Worm (Caenorhabditis elegans): ENCODE results near the gene M142.5.

Gene M142.5

ce11 chrIII:10911160-10911559, 19.8 kb upstream of the M142.5 start, which contains the start of gene cut-6:
cut-6 (plus strand) TSS chrIII:10911460.
- TF ChIP-seq W03F9.2 (tag; optimal IDR thresholded peaks at IDR 0.05) (no peak), dao-5 (tag; optimal IDR thresholded peaks at IDR 0.05) (no peak), him-1 (tag; optimal IDR thresholded peaks at IDR 0.05) (no peak)

ce11 chrIII:10914971-10915370, 16.0 kb upstream of the M142.5 start:
- no peak for TF ChIP-seq him-1 (tag; optimal IDR thresholded peaks at IDR 0.05)
- TF ChIP-seq dao-5 (tag; optimal IDR thresholded peaks at IDR 0.05), result no peak
- TF ChIP-seq W03F9.2 (tag; optimal IDR thresholded peaks at IDR 0.05), result no peak

- TF ChIP-seq W03F9.2 (tag; optimal IDR thresholded peaks at IDR 0.05), result no peak
- TF ChIP-seq him-1 (tag; optimal IDR thresholded peaks at IDR 0.05), result no peak
- TF ChIP-seq dao-5 (tag; optimal IDR thresholded peaks at IDR 0.05), result no peak
These were observed 11.0 kb upstream of the M142.5 start, which contains the start of gene vab-7 for ce11 chrIII:10920044-10920443. vab-7 (plus strand) TSS chrIII:10920344.

- TF ChIP-seq him-1 (tag; optimal IDR thresholded peaks at IDR 0.05), result no peak
- no peak for TF ChIP-seq W03F9.2 (tag; optimal IDR thresholded peaks at IDR 0.05)
- TF ChIP-seq dao-5 (tag; optimal IDR thresholded peaks at IDR 0.05), result no peak
These were observed 9.5 kb upstream of the M142.5 start for ce11 chrIII:10921474-10921873.

ce11 chrIII:10923539-10923938, 7.5 kb upstream of the M142.5 start:
- no peak for TF ChIP-seq W03F9.2 (tag; optimal IDR thresholded peaks at IDR 0.05)
- no peak for TF ChIP-seq dao-5 (tag; optimal IDR thresholded peaks at IDR 0.05)
- no peak for TF ChIP-seq him-1 (tag; optimal IDR thresholded peaks at IDR 0.05)

ce11 chrIII:10933331-10933730, 2.3 kb downstream of the M142.5 start, which contains the start of gene M142.8:
M142.8 (plus strand) TSS chrIII:10933631.
- TF ChIP-seq dao-5 (tag; optimal IDR thresholded peaks at IDR 0.05) (no peak), W03F9.2 (tag; optimal IDR thresholded peaks at IDR 0.05) (no peak), him-1 (tag; optimal IDR thresholded peaks at IDR 0.05) (no peak)

- no peak for TF ChIP-seq him-1 (tag; optimal IDR thresholded peaks at IDR 0.05)
- TF ChIP-seq W03F9.2 (tag; optimal IDR thresholded peaks at IDR 0.05), result no peak
- no peak for TF ChIP-seq dao-5 (tag; optimal IDR thresholded peaks at IDR 0.05)
These were observed 4.9 kb downstream of the M142.5 start, which contains the start of gene rle-1 for ce11 chrIII:10935944-10936343. rle-1 (plus strand) TSS chrIII:10936244.

ce11 chrIII:10939184-10939583, 8.2 kb downstream of the M142.5 start:
- TF ChIP-seq dao-5 (tag; optimal IDR thresholded peaks at IDR 0.05) (no peak), him-1 (tag; optimal IDR thresholded peaks at IDR 0.05) (no peak), W03F9.2 (tag; optimal IDR thresholded peaks at IDR 0.05) (no peak)

- no peak for TF ChIP-seq dao-5 (tag; optimal IDR thresholded peaks at IDR 0.05)
- TF ChIP-seq him-1 (tag; optimal IDR thresholded peaks at IDR 0.05), result no peak
- TF ChIP-seq W03F9.2 (tag; optimal IDR thresholded peaks at IDR 0.05), result no peak
These were observed 11.9 kb downstream of the M142.5 start for ce11 chrIII:10942905-10943304.

ce11 chrIII:10945537-10945936, 14.5 kb downstream of the M142.5 start:
- no peak for TF ChIP-seq W03F9.2 (tag; optimal IDR thresholded peaks at IDR 0.05)
- TF ChIP-seq him-1 (tag; optimal IDR thresholded peaks at IDR 0.05), result no peak
- TF ChIP-seq dao-5 (tag; optimal IDR thresholded peaks at IDR 0.05), result no peak

ce11 chrIII:10947155-10947554, 16.2 kb downstream of the M142.5 start, which contains the start of gene strd-1:
strd-1 (plus strand) TSS chrIII:10947455.
- TF ChIP-seq dao-5 (tag; optimal IDR thresholded peaks at IDR 0.05) (no peak), him-1 (tag; optimal IDR thresholded peaks at IDR 0.05) (no peak), W03F9.2 (tag; optimal IDR thresholded peaks at IDR 0.05) (no peak)

ce11 chrIII:10951713-10952112, 20.7 kb downstream of the M142.5 start:
- TF ChIP-seq W03F9.2 (tag; optimal IDR thresholded peaks at IDR 0.05), result no peak
- no peak for TF ChIP-seq him-1 (tag; optimal IDR thresholded peaks at IDR 0.05)
- TF ChIP-seq dao-5 (tag; optimal IDR thresholded peaks at IDR 0.05), result no peak

ce11 chrIII:10953160-10953559, 22.2 kb downstream of the M142.5 start, which contains the start of gene zig-5:
zig-5 (minus strand) TSS chrIII:10953508.
- TF ChIP-seq W03F9.2 (tag; optimal IDR thresholded peaks at IDR 0.05), result no peak
- no peak for TF ChIP-seq him-1 (tag; optimal IDR thresholded peaks at IDR 0.05)
- no peak for TF ChIP-seq dao-5 (tag; optimal IDR thresholded peaks at IDR 0.05)

- TF ChIP-seq him-1 (tag; optimal IDR thresholded peaks at IDR 0.05) (no peak), dao-5 (tag; optimal IDR thresholded peaks at IDR 0.05) (no peak), W03F9.2 (tag; optimal IDR thresholded peaks at IDR 0.05) (no peak)
These were observed 26.2 kb downstream of the M142.5 start for ce11 chrIII:10957236-10957635.

- TF ChIP-seq him-1 (tag; optimal IDR thresholded peaks at IDR 0.05) (no peak), W03F9.2 (tag; optimal IDR thresholded peaks at IDR 0.05) (no peak)
These were observed 26.7 kb downstream of the M142.5 start for ce11 chrIII:10957710-10958109.
